Fruit fly (Drosophila melanogaster) whole organism, embryonic: ENCODE measurements around the gene CG5235.

Experiments used
- B-H2 ChIP-seq: fragments of 200-800 bp; sonication (Bioruptor generic); optimal IDR thresholded peaks from 2 replicates; lab custom pipeline; 2018; ENCODE audit warnings: missing biosample characterization, mild to moderate bottlenecking, missing genetic modification characterization
- CG10147 ChIP-seq: fragments of 200-800 bp; sonication (Bioruptor generic); optimal IDR thresholded peaks from 2 replicates; lab custom pipeline; 2019; ENCODE audit warnings: missing biosample characterization, mild to moderate bottlenecking, missing genetic modification characterization, moderate library complexity
- CG11085 ChIP-seq: fragments of 200-800 bp; sonication (Bioruptor generic); IDR thresholded peaks from 2 replicates; pipeline ENCODE4 v1.3.6; 2022; ENCODE audit warnings: missing biosample characterization, missing genetic modification characterization
- CG12155 ChIP-seq: fragments of 200-800 bp; sonication (Bioruptor generic); optimal IDR thresholded peaks from 3 replicates; lab custom pipeline; 2016; ENCODE audit warnings: missing biosample characterization, missing genetic modification characterization
- CG12299 ChIP-seq: fragments of 200-800 bp; sonication (Bioruptor generic); optimal IDR thresholded peaks from 2 replicates; lab custom pipeline; 2018; ENCODE audit warnings: missing biosample characterization, mild to moderate bottlenecking, missing genetic modification characterization
- CG13296 ChIP-seq: fragments of 200-800 bp; sonication (Bioruptor generic); optimal IDR thresholded peaks from 3 replicates; lab custom pipeline; 2018; ENCODE audit warnings: missing biosample characterization, mild to moderate bottlenecking, missing genetic modification characterization
- CG13894 ChIP-seq: fragments of 200-800 bp; sonication (Bioruptor generic); optimal IDR thresholded peaks from 3 replicates; lab custom pipeline; 2018; ENCODE audit warnings: missing biosample characterization, mild to moderate bottlenecking, missing genetic modification characterization, moderate library complexity
- CG15269 ChIP-seq: fragments of 200-800 bp; sonication (Bioruptor generic); optimal IDR thresholded peaks from 2 replicates; lab custom pipeline; 2018; ENCODE audit warnings: missing biosample characterization, mild to moderate bottlenecking, missing genetic modification characterization, moderate library complexity
- CG16863 ChIP-seq: fragments of 200-800 bp; sonication (Bioruptor generic); optimal IDR thresholded peaks from 3 replicates; lab custom pipeline; 2016; ENCODE audit warnings: missing biosample characterization, missing genetic modification characterization
- CG17568 ChIP-seq: fragments of 200-800 bp; sonication (Bioruptor generic); optimal IDR thresholded peaks from 2 replicates; lab custom pipeline; 2018; ENCODE audit warnings: missing biosample characterization, mild to moderate bottlenecking, missing genetic modification characterization, moderate library complexity
- CG18476 ChIP-seq: fragments of 200-800 bp; sonication (Bioruptor generic); optimal IDR thresholded peaks from 2 replicates; lab custom pipeline; 2016; ENCODE audit warnings: missing biosample characterization, mild to moderate bottlenecking, missing genetic modification characterization
- CG30020 ChIP-seq: fragments of 200-800 bp; optimal IDR thresholded peaks from 2 replicates; lab custom pipeline; 2019; ENCODE audit warnings: missing biosample characterization, mild to moderate bottlenecking, missing genetic modification characterization, moderate library complexity
- CG3281 ChIP-seq: fragments of 200-800 bp; sonication (Bioruptor generic); optimal IDR thresholded peaks from 3 replicates; lab custom pipeline; 2017; ENCODE audit warnings: missing biosample characterization, mild to moderate bottlenecking, missing genetic modification characterization
- CG3726 ChIP-seq: fragments of 200-800 bp; sonication (Bioruptor generic); IDR thresholded peaks from 3 replicates; pipeline ENCODE4, ENCODE4 v1.3.6; 2022; ENCODE audit warnings: missing biosample characterization, missing genetic modification characterization
- CG42726 ChIP-seq: fragments of 200-800 bp; sonication (Bioruptor generic); IDR thresholded peaks from 2 replicates; pipeline ENCODE4 v1.3.6; 2022; ENCODE audit warnings: missing biosample characterization, missing genetic modification characterization; ENCODE audit not compliant: partially characterized antibody
- CG4282 ChIP-seq: fragments of 200-800 bp; sonication (Bioruptor generic); optimal IDR thresholded peaks from 2 replicates; lab custom pipeline; 2016; ENCODE audit warnings: missing biosample characterization, missing genetic modification characterization
- CG4707 ChIP-seq: fragments of 200-800 bp; sonication (Bioruptor generic); optimal IDR thresholded peaks from 2 replicates; lab custom pipeline; 2018; ENCODE audit warnings: missing biosample characterization, mild to moderate bottlenecking, missing genetic modification characterization, moderate library complexity
- CG6654 ChIP-seq: fragments of 200-800 bp; sonication (Bioruptor generic); optimal IDR thresholded peaks from 2 replicates; lab custom pipeline; 2017; ENCODE audit warnings: missing biosample characterization, mild to moderate bottlenecking, missing genetic modification characterization
- CG8290 ChIP-seq, 3 experiments: fragments of 200-800 bp; sonication (Bioruptor generic); optimal IDR thresholded peaks; 2 replicates each; lab custom pipeline; 2016 to 2019; ENCODE audit warnings: missing biosample characterization in 3 of 3, missing genetic modification characterization in 3 of 3, mild to moderate bottlenecking in 2 of 3, moderate library complexity in 1 of 3
- CG9437 ChIP-seq: fragments of 200-800 bp; sonication (Bioruptor generic); optimal IDR thresholded peaks from 2 replicates; lab custom pipeline; 2018; ENCODE audit warnings: missing biosample characterization, mild to moderate bottlenecking, missing genetic modification characterization
- CG9609 ChIP-seq: fragments of 200-800 bp; sonication (Bioruptor generic); optimal IDR thresholded peaks from 3 replicates; lab custom pipeline; 2016; ENCODE audit warnings: missing biosample characterization, missing genetic modification characterization
- CG9876 ChIP-seq: fragments of 200-800 bp; sonication (Bioruptor generic); optimal IDR thresholded peaks from 2 replicates; lab custom pipeline; 2016; ENCODE audit warnings: missing biosample characterization, missing genetic modification characterization
- D19A ChIP-seq: fragments of 200-800 bp; optimal IDR thresholded peaks from 3 replicates; lab custom pipeline; 2019; ENCODE audit warnings: missing biosample characterization, mild to moderate bottlenecking, missing genetic modification characterization, moderate library complexity
- ERR ChIP-seq: fragments of 200-800 bp; sonication (Bioruptor generic); optimal IDR thresholded peaks from 2 replicates; lab custom pipeline; 2016; ENCODE audit warnings: missing biosample characterization, missing genetic modification characterization
- Ets97D ChIP-seq: fragments of 200-800 bp; sonication (Bioruptor generic); optimal IDR thresholded peaks from 3 replicates; lab custom pipeline; 2016; ENCODE audit warnings: missing biosample characterization, missing genetic modification characterization
- Fer1 ChIP-seq: fragments of 200-800 bp; sonication (Bioruptor generic); optimal IDR thresholded peaks from 2 replicates; lab custom pipeline; 2017; ENCODE audit warnings: missing biosample characterization, mild to moderate bottlenecking, missing genetic modification characterization
- HHEX ChIP-seq: fragments of 200-800 bp; sonication (Bioruptor generic); optimal IDR thresholded peaks from 3 replicates; lab custom pipeline; 2017; ENCODE audit warnings: missing biosample characterization, mild to moderate bottlenecking, missing genetic modification characterization, missing genetic modification reagents
- HmgD ChIP-seq: fragments of 200-800 bp; sonication (Bioruptor generic); optimal IDR thresholded peaks from 3 replicates; lab custom pipeline; 2016; ENCODE audit warnings: missing biosample characterization, missing genetic modification characterization
- Hr3 ChIP-seq: fragments of 200-800 bp; sonication (Bioruptor generic); optimal IDR thresholded peaks from 3 replicates; lab custom pipeline; 2016; ENCODE audit warnings: missing biosample characterization, missing genetic modification characterization
- MTF-1 ChIP-seq: fragments of 200-800 bp; sonication (Bioruptor generic); optimal IDR thresholded peaks from 2 replicates; lab custom pipeline; 2018; ENCODE audit warnings: missing biosample characterization, mild to moderate bottlenecking, missing genetic modification characterization, borderline replicate concordance
- Pdp1 ChIP-seq, 2 experiments: fragments of 200-800 bp; sonication (Bioruptor generic); optimal IDR thresholded peaks; 3 replicates each; lab custom pipeline; 2016; ENCODE audit warnings: missing biosample characterization in 2 of 2, missing genetic modification characterization in 2 of 2, mild to moderate bottlenecking in 1 of 2, moderate library complexity in 1 of 2
- Sry-β ChIP-seq: fragments of 200-800 bp; sonication (Bioruptor generic); optimal IDR thresholded peaks from 2 replicates; lab custom pipeline; 2018; ENCODE audit warnings: missing biosample characterization, mild to moderate bottlenecking, missing genetic modification characterization, moderate library complexity
- al ChIP-seq: fragments of 200-800 bp; sonication (Bioruptor generic); IDR thresholded peaks from 2 replicates; pipeline ENCODE4 v1.3.6; 2022; ENCODE audit warnings: missing biosample characterization, missing genetic modification characterization
- ara ChIP-seq: fragments of 200-800 bp; sonication (Bioruptor generic); IDR thresholded peaks from 2 replicates; pipeline ENCODE4 v1.3.6; 2022; ENCODE audit warnings: missing biosample characterization, missing genetic modification characterization
- ato ChIP-seq: fragments of 200-800 bp; sonication (Bioruptor generic); IDR thresholded peaks from 2 replicates; pipeline ENCODE4 v1.3.6; 2022; ENCODE audit warnings: missing biosample characterization, missing genetic modification characterization; ENCODE audit not compliant: partially characterized antibody
- dm ChIP-seq: fragments of 200-800 bp; sonication (Bioruptor generic); optimal IDR thresholded peaks from 3 replicates; lab custom pipeline; 2016; ENCODE audit warnings: missing biosample characterization, missing genetic modification characterization
- emc ChIP-seq: fragments of 200-800 bp; sonication (Bioruptor generic); optimal IDR thresholded peaks from 2 replicates; lab custom pipeline; 2016; ENCODE audit warnings: missing biosample characterization, missing genetic modification characterization
- eyg ChIP-seq: fragments of 200-800 bp; sonication (Bioruptor generic); optimal IDR thresholded peaks from 3 replicates; lab custom pipeline; 2016; ENCODE audit warnings: missing biosample characterization, missing genetic modification characterization
- fd102C ChIP-seq: fragments of 200-800 bp; sonication (Bioruptor generic); optimal IDR thresholded peaks from 2 replicates; lab custom pipeline; 2018; ENCODE audit warnings: missing biosample characterization, mild to moderate bottlenecking, missing genetic modification characterization, moderate library complexity
- gce ChIP-seq: fragments of 200-800 bp; sonication (Bioruptor generic); IDR thresholded peaks from 3 replicates; pipeline ENCODE4 v1.3.6; 2022; ENCODE audit warnings: missing biosample characterization, missing genetic modification characterization
- ind ChIP-seq: fragments of 200-800 bp; sonication (Bioruptor generic); optimal IDR thresholded peaks from 3 replicates; lab custom pipeline; 2016; ENCODE audit warnings: missing biosample characterization, missing genetic modification characterization
- inv ChIP-seq: fragments of 200-800 bp; sonication (Bioruptor generic); IDR thresholded peaks from 2 replicates; pipeline ENCODE4 v1.3.6; 2022; ENCODE audit warnings: missing biosample characterization, missing genetic modification characterization; ENCODE audit not compliant: partially characterized antibody
- pita ChIP-seq: fragments of 200-800 bp; sonication (Bioruptor generic); optimal IDR thresholded peaks from 2 replicates; lab custom pipeline; 2017; ENCODE audit warnings: missing biosample characterization, mild to moderate bottlenecking, missing genetic modification characterization
- row ChIP-seq: fragments of 200-800 bp; sonication (Bioruptor generic); IDR thresholded peaks from 3 replicates; pipeline ENCODE4 v1.3.6; 2022; ENCODE audit warnings: missing biosample characterization, missing genetic modification characterization
- salm ChIP-seq: fragments of 200-800 bp; sonication (Bioruptor generic); optimal IDR thresholded peaks from 2 replicates; lab custom pipeline; 2018; ENCODE audit warnings: missing biosample characterization, mild to moderate bottlenecking, missing genetic modification characterization
- sim ChIP-seq: fragments of 200-800 bp; sonication (Bioruptor generic); IDR thresholded peaks from 2 replicates; pipeline ENCODE4 v1.3.6; 2022; ENCODE audit warnings: missing biosample characterization, missing genetic modification characterization
- sna ChIP-seq: fragments of 200-800 bp; sonication (Bioruptor generic); IDR thresholded peaks from 2 replicates; pipeline ENCODE4 v1.3.6; 2022; ENCODE audit warnings: missing biosample characterization, missing genetic modification characterization; ENCODE audit not compliant: partially characterized antibody
- stwl ChIP-seq: fragments of 200-800 bp; sonication (Bioruptor generic); optimal IDR thresholded peaks from 3 replicates; lab custom pipeline; 2018; ENCODE audit warnings: missing biosample characterization, mild to moderate bottlenecking, missing genetic modification characterization, moderate library complexity
- yki ChIP-seq: fragments of >200 bp; optimal IDR thresholded peaks from 3 replicates; lab custom pipeline; 2018

The CG5235 gene

DNA sequence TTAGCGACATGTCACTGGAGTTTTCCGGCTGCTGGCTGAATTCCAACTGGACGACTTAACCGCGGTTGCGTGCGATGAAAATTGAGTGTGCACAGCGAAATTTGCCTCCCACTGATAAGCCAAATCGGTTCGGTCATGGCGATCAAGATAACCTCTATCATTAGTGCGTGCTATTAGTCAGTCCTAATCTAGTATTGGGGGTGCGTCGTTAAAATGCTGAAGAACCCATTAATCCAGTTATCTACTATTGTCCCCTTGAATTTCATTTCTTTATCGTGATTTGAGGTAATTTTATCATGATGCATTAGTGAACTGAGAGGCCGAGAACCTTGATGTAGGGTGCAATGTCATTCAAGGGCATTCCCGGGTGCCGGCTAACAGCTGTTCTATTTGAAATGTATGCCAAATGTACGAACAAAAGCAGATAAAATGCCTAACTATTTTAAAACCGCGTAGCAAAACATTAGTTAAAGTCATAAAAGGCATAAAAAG, 38.3 kb upstream of the CG5235 start, which contains the start of gene Pgm1 (continued):
- TF ChIP-seq Fer1 (GFP tag; lab: Kevin White, UChicago) = peak; percentile 89
- TF ChIP-seq B-H2 (GFP tag; lab: Kevin White, UChicago) = peak; percentile 71
- TF ChIP-seq ind = peak; percentile 90
- peak; percentile 88 for TF ChIP-seq CG12155 (GFP tag; lab: Kevin White, UChicago)
- TF ChIP-seq CG8290 (GFP tag; optimal IDR thresholded peaks at IDR 0.05; lab: Kevin White, UChicago) = peak; percentile 70
- TF ChIP-seq CG8290 (tag; optimal IDR thresholded peaks at IDR 0.05; lab: Kevin White, UChicago) = peak; percentile 34 to 96
- TF ChIP-seq Sry-β (GFP tag; lab: Kevin White, UChicago) = no peak
- TF ChIP-seq CG15269 (tag; lab: Kevin White, UChicago) = no peak
- TF ChIP-seq CG30020 = no peak
- peak; percentile 88 for TF ChIP-seq CG3281 (GFP tag; lab: Kevin White, UChicago)
- TF ChIP-seq al (GFP tag; lab: Robert Waterston, UW) = peak; percentile 66
- TF ChIP-seq salm (tag; lab: Kevin White, UChicago) = peak; percentile 63
- peak; percentile 87 for TF ChIP-seq CG4282
- no peak for TF ChIP-seq CG13894 (tag; lab: Kevin White, UChicago)
- TF ChIP-seq MTF-1 (GFP tag; lab: Kevin White, UChicago) = no peak
- peak; percentile 50 for TF ChIP-seq CG6654
- TF ChIP-seq dm (GFP tag; lab: Kevin White, UChicago) = peak; percentile 77
- TF ChIP-seq Pdp1 (GFP tag; optimal IDR thresholded peaks at IDR 0.05; lab: Kevin White, UChicago) = peak; percentile 85 to 87
- 0 out of 2 replicates have a peak, but pooled peaks have one; percentile 40 for TF ChIP-seq sna
- TF ChIP-seq CG17568 (GFP tag; lab: Kevin White, UChicago) = no peak
- TF ChIP-seq inv (GFP tag; lab: Robert Waterston, UW) = no peak
- peak; percentile 76 for TF ChIP-seq ara (GFP tag; lab: Robert Waterston, UW)
- peak; percentile 67 for TF ChIP-seq CG11085 (GFP tag; lab: Robert Waterston, UW)
- peak; percentile 100 for TF ChIP-seq ERR (GFP tag; lab: Kevin White, UChicago)
- peak; percentile 72 for TF ChIP-seq CG18476
- TF ChIP-seq gce (GFP tag; lab: Robert Waterston, UW) = peak; percentile 77; the same call in 2 of the 3 replicates
- TF ChIP-seq Hr3 = peak; percentile 80
- TF ChIP-seq CG9437 (GFP tag; lab: Kevin White, UChicago) = peak; percentile 41
- peak; percentile 89 for TF ChIP-seq CG9609 (GFP tag; lab: Kevin White, UChicago)
- no peak for TF ChIP-seq pita (GFP tag; lab: Kevin White, UChicago)
- TF ChIP-seq CG3726 (GFP tag; lab: Robert Waterston, UW) = peak; percentile 68
- peak; percentile 71 for TF ChIP-seq eyg (GFP tag; lab: Kevin White, UChicago)
- TF ChIP-seq CG16863 (GFP tag; lab: Kevin White, UChicago) = peak; percentile 92
- TF ChIP-seq CG42726 (GFP tag; lab: Robert Waterston, UW) = peak; percentile 42; the same call in 1 of the 2 replicates
- peak; percentile 69 for TF ChIP-seq CG12299 (tag; lab: Kevin White, UChicago)
- TF ChIP-seq ato = no peak
- peak; percentile 95 for TF ChIP-seq HmgD (GFP tag; lab: Kevin White, UChicago)
- peak; percentile 99 for TF ChIP-seq row (GFP tag; lab: Robert Waterston, UW)
- TF ChIP-seq stwl = peak; percentile 15
- peak; percentile 84 for TF ChIP-seq HHEX (GFP tag; lab: Kevin White, UChicago)
- TF ChIP-seq CG10147 (GFP tag; lab: Kevin White, UChicago) = peak; percentile 79
- peak; percentile 64 for TF ChIP-seq D19A (tag; lab: Kevin White, UChicago)
- peak; percentile 87 for TF ChIP-seq CG9876 (GFP tag; lab: Kevin White, UChicago)
- TF ChIP-seq CG4707 (GFP tag; lab: Kevin White, UChicago) = peak; percentile 55
- no peak for TF ChIP-seq yki (lab: Kevin White, UChicago)
- TF ChIP-seq sim (GFP tag; lab: Robert Waterston, UW) = peak; percentile 39; the same call in 1 of the 2 replicates
- TF ChIP-seq CG13296 (GFP tag; lab: Kevin White, UChicago) = peak; percentile 86
- peak; percentile 61 for TF ChIP-seq emc (GFP tag; lab: Kevin White, UChicago)
- TF ChIP-seq fd102C (GFP tag; lab: Kevin White, UChicago) = peak; percentile 38
- TF ChIP-seq Ets97D = peak; percentile 58
